Fruit fly (Drosophila melanogaster) whole organism, wandering third instar larva: ENCODE measurements around the gene MED6.

Experiments
- Abd-B ChIP-seq: fragments of >200 bp; optimal IDR thresholded peaks from 2 replicates; lab custom pipeline; 2017; ENCODE audit warnings: missing biosample characterization, missing genetic modification characterization
- CG32264 ChIP-seq: fragments of 200-800 bp; sonication (Bioruptor generic); optimal IDR thresholded peaks from 2 replicates; lab custom pipeline; 2016; ENCODE audit warnings: missing biosample characterization, missing genetic modification characterization
- CG9705 ChIP-seq: fragments of 200-800 bp; sonication (Bioruptor generic); optimal IDR thresholded peaks from 2 replicates; lab custom pipeline; 2018; ENCODE audit warnings: missing biosample characterization, mild to moderate bottlenecking, missing genetic modification characterization
- CrebA ChIP-seq: fragments of 200-800 bp; sonication (Bioruptor generic); optimal IDR thresholded peaks from 2 replicates; lab custom pipeline; 2016; ENCODE audit warnings: missing biosample characterization, mild to moderate bottlenecking, missing genetic modification characterization, borderline replicate concordance
- Dfd ChIP-seq: fragments of >200 bp; optimal IDR thresholded peaks from 2 replicates; lab custom pipeline; 2017; ENCODE audit warnings: missing biosample characterization, missing genetic modification characterization
- Dif ChIP-seq: fragments of 200-275, 200-300 bp; sonication (Bioruptor generic); optimal IDR thresholded peaks from 2 replicates; lab custom pipeline; 2018; ENCODE audit warnings: missing biosample characterization, missing genetic modification characterization; ENCODE audit not compliant: partially characterized antibody
- GATAd ChIP-seq: sonication (Bioruptor generic); optimal IDR thresholded peaks from 2 replicates; lab custom pipeline; 2016; ENCODE audit warnings: missing biosample characterization, missing genetic modification characterization
- HLH106 ChIP-seq: fragments of 200-800 bp; optimal IDR thresholded peaks from 3 replicates; lab custom pipeline; 2019; ENCODE audit warnings: missing biosample characterization, mild to moderate bottlenecking, missing genetic modification characterization, moderate library complexity
- Hnf4 ChIP-seq: fragments of 200-800 bp; sonication (Bioruptor generic); optimal IDR thresholded peaks from 2 replicates; lab custom pipeline; 2016; ENCODE audit warnings: missing biosample characterization, mild to moderate bottlenecking, missing genetic modification characterization
- Hr78 ChIP-seq: fragments of >200 bp; optimal IDR thresholded peaks from 2 replicates; lab custom pipeline; 2017; ENCODE audit warnings: missing biosample characterization, missing genetic modification characterization
- Hr83 ChIP-seq: fragments of 200-300 bp; sonication (Bioruptor generic); optimal IDR thresholded peaks from 2 replicates; lab custom pipeline; 2016; ENCODE audit warnings: missing biosample characterization, mild to moderate bottlenecking, missing genetic modification characterization, moderate library complexity; ENCODE audit not compliant: poor library complexity, severe bottlenecking
- Jra ChIP-seq: sonication (Bioruptor generic); optimal IDR thresholded peaks from 2 replicates; lab custom pipeline; 2016; ENCODE audit warnings: missing biosample characterization, missing genetic modification characterization
- Mio ChIP-seq: sonication (Bioruptor generic); optimal IDR thresholded peaks from 2 replicates; lab custom pipeline; 2016; ENCODE audit warnings: missing biosample characterization, missing genetic modification characterization
- Myc ChIP-seq: fragments of >200 bp; optimal IDR thresholded peaks from 2 replicates; lab custom pipeline; 2017
- N ChIP-seq: fragments of >200 bp; optimal IDR thresholded peaks from 2 replicates; lab custom pipeline; 2018; ENCODE audit warnings: missing biosample characterization, missing external identifiers, missing genetic modification characterization
- OdsH ChIP-seq: fragments of 200-800 bp; sonication (Bioruptor generic); optimal IDR thresholded peaks from 2 replicates; lab custom pipeline; 2016; ENCODE audit warnings: missing biosample characterization, mild to moderate bottlenecking, missing genetic modification characterization
- Rel ChIP-seq, 2 experiments: fragments of 200-800 bp; sonication (Bioruptor generic) in 1 of 2; optimal IDR thresholded peaks; 2 replicates in 1 of 2; 3 replicates in 1 of 2; lab custom pipeline; 2016 to 2019; ENCODE audit warnings: mild to moderate bottlenecking in 2 of 2, missing biosample characterization in 2 of 2, missing genetic modification characterization in 2 of 2, moderate library complexity in 1 of 2
- Sp1 ChIP-seq: fragments of 200-800 bp; sonication (Bioruptor generic); optimal IDR thresholded peaks from 3 replicates; lab custom pipeline; 2019; ENCODE audit warnings: missing biosample characterization, mild to moderate bottlenecking, missing genetic modification characterization, moderate library complexity
- Vsx2 ChIP-seq: fragments of 200-300, 225-300 bp; sonication (Bioruptor generic); optimal IDR thresholded peaks from 2 replicates; lab custom pipeline; 2018; ENCODE audit warnings: missing biosample characterization, missing genetic modification characterization; ENCODE audit not compliant: partially characterized antibody
- br ChIP-seq: fragments of 200-800 bp; sonication (Bioruptor generic); optimal IDR thresholded peaks from 2 replicates; lab custom pipeline; 2016; ENCODE audit warnings: missing biosample characterization, missing genetic modification characterization
- brk ChIP-seq: fragments of 200-800 bp; sonication (Bioruptor generic); optimal IDR thresholded peaks from 2 replicates; lab custom pipeline; 2016; ENCODE audit warnings: missing biosample characterization, mild to moderate bottlenecking, missing genetic modification characterization
- dl ChIP-seq, 2 experiments: fragments of 175-275, 200-275 bp in 1 of 2; fragments of 200-275 bp in 1 of 2; sonication (Bioruptor generic); optimal IDR thresholded peaks; lab custom pipeline; 2018; ENCODE audit warnings: mild to moderate bottlenecking in 2 of 2, missing biosample characterization in 2 of 2, missing genetic modification characterization in 2 of 2, moderate library complexity in 2 of 2; ENCODE audit not compliant: partially characterized antibody in 2 of 2, insufficient read depth in 1 of 2
- dmrt93B ChIP-seq: fragments of 200-800 bp; sonication (Bioruptor generic); optimal IDR thresholded peaks from 2 replicates; lab custom pipeline; 2018; ENCODE audit warnings: missing biosample characterization, mild to moderate bottlenecking, missing genetic modification characterization
- dsf ChIP-seq: sonication (Bioruptor generic); optimal IDR thresholded peaks from 2 replicates; lab custom pipeline; 2016; ENCODE audit warnings: missing biosample characterization, missing genetic modification characterization, borderline replicate concordance
- ey ChIP-seq: fragments of 200-800 bp; sonication (Bioruptor generic); optimal IDR thresholded peaks from 2 replicates; lab custom pipeline; 2016; ENCODE audit warnings: missing biosample characterization, missing genetic modification characterization
- foxo ChIP-seq, 2 experiments: fragments of 200-800 bp; sonication (Bioruptor generic); optimal IDR thresholded peaks; 2 replicates in 1 of 2; 3 replicates in 1 of 2; lab custom pipeline; 2016 to 2017; ENCODE audit warnings: missing biosample characterization in 2 of 2, missing genetic modification characterization in 2 of 2
- fru ChIP-seq: fragments of 200-800 bp; sonication (Bioruptor generic); optimal IDR thresholded peaks from 3 replicates; lab custom pipeline; 2016; ENCODE audit warnings: missing biosample characterization, mild to moderate bottlenecking, missing genetic modification characterization
- h ChIP-seq: fragments of 200-800 bp; sonication (Bioruptor generic); optimal IDR thresholded peaks from 3 replicates; lab custom pipeline; 2016; ENCODE audit warnings: missing biosample characterization, mild to moderate bottlenecking, missing genetic modification characterization
- jim ChIP-seq: fragments of 175-275, 200-325 bp; sonication (Bioruptor generic); optimal IDR thresholded peaks from 2 replicates; lab custom pipeline; 2016; ENCODE audit warnings: missing biosample characterization, mild to moderate bottlenecking, missing genetic modification characterization
- lola ChIP-seq: fragments of >200 bp; optimal IDR thresholded peaks from 2 replicates; lab custom pipeline; 2017; ENCODE audit warnings: missing biosample characterization, missing genetic modification characterization
- pan ChIP-seq: fragments of >200 bp; optimal IDR thresholded peaks from 2 replicates; lab custom pipeline; 2017
- psq ChIP-seq: fragments of 200-800 bp; sonication (Bioruptor generic); optimal IDR thresholded peaks from 3 replicates; lab custom pipeline; 2017; ENCODE audit warnings: missing biosample characterization, mild to moderate bottlenecking, missing genetic modification characterization, moderate library complexity
- rgr ChIP-seq: fragments of 200-800 bp; sonication (Bioruptor generic); optimal IDR thresholded peaks from 3 replicates; lab custom pipeline; 2016; ENCODE audit warnings: missing biosample characterization, mild to moderate bottlenecking, missing genetic modification characterization
- sage ChIP-seq: fragments of 200-800 bp; sonication (Bioruptor generic); optimal IDR thresholded peaks from 2 replicates; lab custom pipeline; 2016; ENCODE audit warnings: missing biosample characterization, mild to moderate bottlenecking, missing genetic modification characterization
- sv ChIP-seq: fragments of 200-800 bp; sonication (Bioruptor generic); optimal IDR thresholded peaks from 3 replicates; lab custom pipeline; 2016; ENCODE audit warnings: missing biosample characterization, missing genetic modification characterization
- tai ChIP-seq: sonication (Bioruptor generic); optimal IDR thresholded peaks from 2 replicates; lab custom pipeline; 2016; ENCODE audit warnings: missing biosample characterization, missing genetic modification characterization
- usp ChIP-seq: fragments of >200 bp; optimal IDR thresholded peaks from 2 replicates; lab custom pipeline; 2017; ENCODE audit warnings: missing biosample characterization, missing genetic modification characterization
- woc ChIP-seq: sonication (Bioruptor generic); optimal IDR thresholded peaks from 2 replicates; lab custom pipeline; 2016; ENCODE audit warnings: missing biosample characterization, mild to moderate bottlenecking, missing genetic modification characterization

MED6 gene

dm6 chr3R:9774147-9774546 is 5.4 kb upstream of the MED6 start, which contains the start of gene Whamy:
Gene Whamy, minus strand, starts transcription at chr3R:9774419.
- TF ChIP-seq Hr78 (GFP tag; lab: Kevin White, UChicago) (no peak), br (GFP tag; lab: Kevin White, UChicago) (peak; percentile 24), rgr (GFP tag; lab: Kevin White, UChicago) (peak; percentile 4), ey (no peak), Mio (GFP tag; lab: Kevin White, UChicago) (no peak), Jra (peak; percentile 8), tai (GFP tag; lab: Kevin White, UChicago) (no peak), woc (no peak), Rel (GFP tag; optimal IDR thresholded peaks at IDR 0.05; lab: Kevin White, UChicago) (no peak), Rel (tag; optimal IDR thresholded peaks at IDR 0.05; lab: Kevin White, UChicago) (peak; percentile 93), lola (GFP tag; lab: Kevin White, UChicago) (no peak), h (GFP tag; lab: Kevin White, UChicago) (peak; percentile 5), pan (lab: Kevin White, UChicago) (no peak), Vsx2 (no peak), Myc (lab: Kevin White, UChicago) (no peak), Abd-B (GFP tag; lab: Kevin White, UChicago) (no peak), CrebA (GFP tag; lab: Kevin White, UChicago) (no peak), CG32264 (GFP tag; lab: Kevin White, UChicago) (no peak), Hnf4 (GFP tag; lab: Kevin White, UChicago) (no peak), OdsH (peak; percentile 17), dl (GFP tag; optimal IDR thresholded peaks at IDR 0.05; lab: Kevin White, UChicago; ENCODE audit: insufficient read depth in 1 of 2, partially characterized antibody in 2 of 2) (no peak), jim (GFP tag; lab: Kevin White, UChicago) (no peak), Hr83 (GFP tag; lab: Kevin White, UChicago) (peak; percentile 12), psq (GFP tag; lab: Kevin White, UChicago) (no peak), foxo (GFP tag; optimal IDR thresholded peaks at IDR 0.05; lab: Kevin White, UChicago) (no peak), sage (no peak), Sp1 (GFP tag; lab: Kevin White, UChicago) (peak; percentile 27)

dm6 chr3R:9771519-9771972 is 2.8 kb upstream of the MED6 start, which contains the start of gene CG9471:
Gene CG9471, minus strand, starts transcription at chr3R:9771542.
- peak; percentile 96 for TF ChIP-seq Sp1 (GFP tag; lab: Kevin White, UChicago)
- no peak for TF ChIP-seq CrebA (GFP tag; lab: Kevin White, UChicago)
- no peak for TF ChIP-seq N (GFP tag; lab: Kevin White, UChicago)
- peak; percentile 99 for TF ChIP-seq rgr (GFP tag; lab: Kevin White, UChicago)
- no peak for TF ChIP-seq usp (GFP tag; lab: Kevin White, UChicago)
- TF ChIP-seq Abd-B (GFP tag; lab: Kevin White, UChicago), result no peak
- peak; percentile 97 for TF ChIP-seq br (GFP tag; lab: Kevin White, UChicago)
- TF ChIP-seq ey, result peak; percentile 98
- peak; percentile 89 for TF ChIP-seq Rel (GFP tag; optimal IDR thresholded peaks at IDR 0.05; lab: Kevin White, UChicago)
- TF ChIP-seq Rel (tag; optimal IDR thresholded peaks at IDR 0.05; lab: Kevin White, UChicago), result peak; percentile 87
- TF ChIP-seq Dfd (GFP tag; lab: Kevin White, UChicago), result no peak
- TF ChIP-seq CG32264 (GFP tag; lab: Kevin White, UChicago), result peak; percentile 92
- TF ChIP-seq dmrt93B (GFP tag; lab: Kevin White, UChicago), result peak; percentile 82
- no peak for TF ChIP-seq Hr78 (GFP tag; lab: Kevin White, UChicago)
- no peak for TF ChIP-seq dl (GFP tag; optimal IDR thresholded peaks at IDR 0.05; lab: Kevin White, UChicago; ENCODE audit: insufficient read depth in 1 of 2, partially characterized antibody in 2 of 2)
- peak; percentile 73 for TF ChIP-seq Mio (GFP tag; lab: Kevin White, UChicago)
- peak; percentile 97 for TF ChIP-seq woc
- peak; percentile 94 for TF ChIP-seq psq (GFP tag; lab: Kevin White, UChicago)
- TF ChIP-seq CG9705 (GFP tag; lab: Kevin White, UChicago), result peak; percentile 88
- TF ChIP-seq pan (lab: Kevin White, UChicago), result no peak
- TF ChIP-seq Hnf4 (GFP tag; lab: Kevin White, UChicago), result peak; percentile 98
- TF ChIP-seq jim (GFP tag; lab: Kevin White, UChicago), result peak; percentile 5
- TF ChIP-seq brk, result no peak
- peak; percentile 99 for TF ChIP-seq h (GFP tag; lab: Kevin White, UChicago)
- TF ChIP-seq dsf (GFP tag; lab: Kevin White, UChicago), result peak; percentile 87
- TF ChIP-seq Vsx2, result no peak
- TF ChIP-seq Dif (GFP tag; lab: Kevin White, UChicago), result no peak
- no peak for TF ChIP-seq Myc (lab: Kevin White, UChicago)
- TF ChIP-seq OdsH, result peak; percentile 98
- peak; percentile 98 for TF ChIP-seq fru
- TF ChIP-seq tai (GFP tag; lab: Kevin White, UChicago), result no peak
- TF ChIP-seq lola (GFP tag; lab: Kevin White, UChicago), result no peak
- peak; percentile 91 for TF ChIP-seq sv (GFP tag; lab: Kevin White, UChicago)
- peak; percentile 86 for TF ChIP-seq GATAd (GFP tag; lab: Kevin White, UChicago)
- peak; percentile 41 for TF ChIP-seq Hr83 (GFP tag; lab: Kevin White, UChicago)
- TF ChIP-seq HLH106 (tag; lab: Kevin White, UChicago), result peak; percentile 95
- TF ChIP-seq Jra, result peak; percentile 97
- peak; percentile 53 to 99 for TF ChIP-seq foxo (GFP tag; optimal IDR thresholded peaks at IDR 0.05; lab: Kevin White, UChicago)
- TF ChIP-seq sage, result peak; percentile 95
- TF ChIP-seq, all 38 proteins: peak for 24
